Fruit fly (Drosophila melanogaster): ENCODE results near the gene CG3078.

DNA sequence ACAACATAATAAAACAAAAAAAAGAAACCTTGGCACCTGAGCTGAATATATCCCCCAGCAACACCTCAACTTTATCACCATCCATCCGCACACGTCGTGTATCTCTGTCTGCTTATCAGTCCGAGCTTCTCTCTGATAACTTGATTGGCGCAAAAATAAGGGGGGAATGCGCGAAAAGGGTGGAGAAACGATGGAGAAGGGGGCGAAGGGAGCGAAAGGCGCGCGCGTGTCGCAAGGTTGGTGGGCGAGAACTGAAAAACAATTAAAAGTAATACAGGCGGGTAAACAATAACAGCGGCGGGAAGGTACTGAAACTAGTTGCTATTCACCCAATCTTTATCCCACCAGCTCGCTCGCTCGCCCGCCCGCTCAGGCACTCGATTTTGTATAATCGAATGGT, 26.6 kb upstream of the CG3078 start:
- TF ChIP-seq CG12605 (GFP tag; IDR thresholded peaks at IDR 0.05), result no peak
- TF ChIP-seq CG14655 (GFP tag; optimal IDR thresholded peaks at IDR 0.05), result no peak
- TF ChIP-seq gl (tag; optimal IDR thresholded peaks at IDR 0.05), result no peak
- no peak for TF ChIP-seq CG9948 (tag; optimal IDR thresholded peaks at IDR 0.05)
- no peak for TF ChIP-seq CG13204 (GFP tag; optimal IDR thresholded peaks at IDR 0.05)
- no peak for TF ChIP-seq CG8159 (tag; optimal IDR thresholded peaks at IDR 0.05)
- no peak for TF ChIP-seq CG4496 (GFP tag; IDR thresholded peaks at IDR 0.05)
- no peak for TF ChIP-seq Ets98B (GFP tag; IDR thresholded peaks at IDR 0.05)
